Worm (Caenorhabditis elegans): ENCODE results near the gene ZK593.3.

The ZK593.3 gene

ce11 chrIV:10919770-10920169 is 4.3 kb downstream of the ZK593.3 start, which contains the start of gene rbr-2:
TSS of gene rbr-2 (plus strand) at chrIV:10920070.
- no peak for TF ChIP-seq ztf-11 (tag; optimal IDR thresholded peaks at IDR 0.05)
- TF ChIP-seq nhr-28 (tag; optimal IDR thresholded peaks at IDR 0.05), result no peak
- TF ChIP-seq pha-4 (tag; optimal IDR thresholded peaks at IDR 0.05), result no peak
- no peak for TF ChIP-seq fkh-2 (tag; optimal IDR thresholded peaks at IDR 0.05)
- no peak for TF ChIP-seq nhr-12 (tag; optimal IDR thresholded peaks at IDR 0.05)
- TF ChIP-seq pqm-1 (tag; optimal IDR thresholded peaks at IDR 0.05), result no peak
- TF ChIP-seq ztf-4 (tag; optimal IDR thresholded peaks at IDR 0.05), result no peak
- no peak for TF ChIP-seq lsy-12 (tag; optimal IDR thresholded peaks at IDR 0.05)
- no peak for TF ChIP-seq eor-1 (tag; optimal IDR thresholded peaks at IDR 0.05)
- TF ChIP-seq elt-1 (tag; optimal IDR thresholded peaks at IDR 0.05), result no peak
- TF ChIP-seq ama-1 (optimal IDR thresholded peaks at IDR 0.05), result no peak
- TF ChIP-seq nhr-77 (tag; optimal IDR thresholded peaks at IDR 0.05), result no peak

DNA sequence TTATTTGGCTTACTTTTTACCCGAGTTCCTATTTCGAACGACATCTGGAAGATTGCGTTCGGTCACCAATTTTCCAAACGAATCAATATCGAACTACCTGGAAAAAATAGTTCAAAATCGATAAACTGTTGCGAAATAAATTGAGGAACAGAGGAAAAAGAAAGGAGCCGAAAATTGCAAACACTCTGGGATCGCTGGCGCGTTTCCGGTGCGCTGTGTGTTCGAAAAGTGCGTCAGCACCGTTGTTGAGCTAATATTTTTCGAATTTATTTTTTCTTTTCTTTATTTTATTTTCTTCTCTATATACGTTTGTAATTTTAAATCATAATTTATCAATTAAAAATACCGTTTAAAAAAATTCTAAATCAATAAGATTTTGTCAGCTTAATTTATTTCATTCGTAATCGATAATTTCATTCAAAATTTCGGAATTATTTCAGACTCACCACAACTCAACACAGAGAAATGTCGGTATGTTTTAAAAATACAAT is 17.6 kb downstream of the ZK593.3 start, which contains the start of the genes dnc-1 and lsm-7:
dnc-1 (minus strand) TSS at position 142 of the 491 bp plus-strand sequence.
lsm-7 (plus strand) TSS at position 441 of the 491 bp plus-strand sequence.
- TF ChIP-seq egl-27 (tag; optimal IDR thresholded peaks at IDR 0.05), result no peak
- peak; percentile 88 for TF ChIP-seq pha-4 (tag; optimal IDR thresholded peaks at IDR 0.05)
- no peak for TF ChIP-seq nhr-237 (tag; optimal IDR thresholded peaks at IDR 0.05)
- no peak for TF ChIP-seq elt-3 (tag; optimal IDR thresholded peaks at IDR 0.05)
- TF ChIP-seq lsy-12 (tag; optimal IDR thresholded peaks at IDR 0.05), result peak; percentile 23
- no peak for TF ChIP-seq eor-1 (tag; optimal IDR thresholded peaks at IDR 0.05)
- no peak for TF ChIP-seq egl-5 (tag; optimal IDR thresholded peaks at IDR 0.05)
- peak; percentile 87 for TF ChIP-seq nfya-1 (tag; optimal IDR thresholded peaks at IDR 0.05; ENCODE audit: insufficient read depth)
- peak; percentile 7 for TF ChIP-seq ceh-82 (tag; optimal IDR thresholded peaks at IDR 0.05)
- peak; percentile 16 for TF ChIP-seq pqm-1 (tag; optimal IDR thresholded peaks at IDR 0.05)
- TF ChIP-seq ama-1 (optimal IDR thresholded peaks at IDR 0.05), result no peak
- TF ChIP-seq lin-39 (tag; optimal IDR thresholded peaks at IDR 0.05), result peak; percentile 72
- TF ChIP-seq mml-1 (tag; optimal IDR thresholded peaks at IDR 0.05), result no peak
- peak; percentile 65 for TF ChIP-seq skn-1 (tag; optimal IDR thresholded peaks at IDR 0.05)
- TF ChIP-seq R02D3.7 (tag; optimal IDR thresholded peaks at IDR 0.05), result peak; percentile 34
- no peak for TF ChIP-seq nhr-77 (tag; optimal IDR thresholded peaks at IDR 0.05)
- TF ChIP-seq ceh-9 (tag; optimal IDR thresholded peaks at IDR 0.05), result no peak
- TF ChIP-seq nhr-25 (tag; optimal IDR thresholded peaks at IDR 0.05), result peak; percentile 35
- TF ChIP-seq zag-1 (tag; optimal IDR thresholded peaks at IDR 0.05), result no peak
- TF ChIP-seq nhr-11 (tag; optimal IDR thresholded peaks at IDR 0.05), result no peak
- TF ChIP-seq fkh-10 (GFP tag; optimal IDR thresholded peaks at IDR 0.05), result peak; percentile 57
- TF ChIP-seq hmg-11 (tag; optimal IDR thresholded peaks at IDR 0.05), result peak; percentile 63
- TF ChIP-seq nhr-23 (tag; optimal IDR thresholded peaks at IDR 0.05), result peak; percentile 49
- TF ChIP-seq elt-2 (tag; optimal IDR thresholded peaks at IDR 0.05), result peak; percentile 28
- no peak for TF ChIP-seq unc-39 (tag; optimal IDR thresholded peaks at IDR 0.05)
- TF ChIP-seq ZK546.5 (tag; optimal IDR thresholded peaks at IDR 0.05), result no peak
- no peak for TF ChIP-seq mdl-1 (tag; optimal IDR thresholded peaks at IDR 0.05)
- TF ChIP-seq lin-15B (tag; optimal IDR thresholded peaks at IDR 0.05), result peak; percentile 68
- no peak for TF ChIP-seq fos-1 (tag; optimal IDR thresholded peaks at IDR 0.05)
- peak; percentile 46 for TF ChIP-seq elt-1 (tag; optimal IDR thresholded peaks at IDR 0.05)
- TF ChIP-seq ztf-11 (tag; optimal IDR thresholded peaks at IDR 0.05), result no peak
- TF ChIP-seq nhr-67 (tag; optimal IDR thresholded peaks at IDR 0.05), result no peak
- no peak for TF ChIP-seq sea-2 (GFP tag; optimal IDR thresholded peaks at IDR 0.05)
- no peak for TF ChIP-seq ceh-16 (tag; optimal IDR thresholded peaks at IDR 0.05)
- TF ChIP-seq jun-1 (tag; optimal IDR thresholded peaks at IDR 0.05), result peak; percentile 39
- TF ChIP-seq daf-12 (tag; optimal IDR thresholded peaks at IDR 0.05), result no peak
- TF ChIP-seq ztf-4 (tag; optimal IDR thresholded peaks at IDR 0.05), result no peak
- no peak for TF ChIP-seq nhr-76 (tag; optimal IDR thresholded peaks at IDR 0.05)
- TF ChIP-seq ceh-28 (tag; optimal IDR thresholded peaks at IDR 0.05), result peak; percentile 77
- TF ChIP-seq aly-2 (tag; optimal IDR thresholded peaks at IDR 0.05), result no peak
- no peak for TF ChIP-seq unc-62 (GFP tag; optimal IDR thresholded peaks at IDR 0.05)
- no peak for TF ChIP-seq nhr-28 (tag; optimal IDR thresholded peaks at IDR 0.05)
- TF ChIP-seq nhr-43 (tag; optimal IDR thresholded peaks at IDR 0.05; ENCODE audit: poor library complexity, severe bottlenecking), result peak; percentile 18
- no peak for TF ChIP-seq tbx-2 (tag; optimal IDR thresholded peaks at IDR 0.05)
- TF ChIP-seq fkh-2 (tag; optimal IDR thresholded peaks at IDR 0.05), result no peak
- no peak for TF ChIP-seq nhr-12 (tag; optimal IDR thresholded peaks at IDR 0.05)
- TF ChIP-seq snpc-4 (tag; optimal IDR thresholded peaks at IDR 0.05), result peak; percentile 79
